Fruit fly (Drosophila melanogaster): ENCODE data around the gene CG7990.
A peak's percentile ranks its signal among the peaks of the same experiment; 100 is the strongest.

The CG7990 gene

dm6 chrX:19224580-19225303, 23.0 kb upstream of the CG7990 start (continued):
- TF ChIP-seq PHDP (tag; optimal IDR thresholded peaks at IDR 0.05), result peak; percentile 38
- peak; percentile 63 for TF ChIP-seq CoRest (tag; optimal IDR thresholded peaks at IDR 0.05)
- no peak for TF ChIP-seq CG6813 (GFP tag; optimal IDR thresholded peaks at IDR 0.05)
- TF ChIP-seq CG2116 (GFP tag; optimal IDR thresholded peaks at IDR 0.05), result peak; percentile 7
- TF ChIP-seq CG3407 (GFP tag; optimal IDR thresholded peaks at IDR 0.05), result no peak
- peak; percentile 5 for TF ChIP-seq Nf-YB (GFP tag; optimal IDR thresholded peaks at IDR 0.05)
- TF ChIP-seq Ets97D (GFP tag; optimal IDR thresholded peaks at IDR 0.05), result no peak
- TF ChIP-seq CG14710 (tag; optimal IDR thresholded peaks at IDR 0.05), result peak; percentile 43
- TF ChIP-seq CG7556 (GFP tag; optimal IDR thresholded peaks at IDR 0.05), result peak; percentile 76
- TF ChIP-seq org-1 (GFP tag; optimal IDR thresholded peaks at IDR 0.05), result no peak
- no peak for TF ChIP-seq Hr39 (optimal IDR thresholded peaks at IDR 0.05)
- TF ChIP-seq CG12391 (tag; optimal IDR thresholded peaks at IDR 0.05), result peak; percentile 53
- TF ChIP-seq D19B (GFP tag; optimal IDR thresholded peaks at IDR 0.05), result no peak
- TF ChIP-seq ewg (GFP tag; optimal IDR thresholded peaks at IDR 0.05), result peak; percentile 14
- TF ChIP-seq Hr51 (GFP tag; optimal IDR thresholded peaks at IDR 0.05), result peak in 1 of 2 experiments; percentile 65
- no peak for TF ChIP-seq CG9817 (tag; optimal IDR thresholded peaks at IDR 0.05)
- TF ChIP-seq Trl (optimal IDR thresholded peaks at IDR 0.05), result no peak
- TF ChIP-seq Trl (GFP tag; optimal IDR thresholded peaks at IDR 0.05), result no peak
- TF ChIP-seq amos (GFP tag; IDR thresholded peaks at IDR 0.05; ENCODE audit: partially characterized antibody), result no peak
- peak; percentile 64 for TF ChIP-seq CG2678 (tag; optimal IDR thresholded peaks at IDR 0.05)
- no peak for TF ChIP-seq klu (GFP tag; IDR thresholded peaks at IDR 0.05)
- no peak for TF ChIP-seq CG1603 (tag; optimal IDR thresholded peaks at IDR 0.05)
- TF ChIP-seq oc (tag; optimal IDR thresholded peaks at IDR 0.05), result peak; percentile 12
- TF ChIP-seq prd (optimal IDR thresholded peaks at IDR 0.05), result no peak
- no peak; the same call in 2 of the 3 replicates for TF ChIP-seq prd (GFP tag; IDR thresholded peaks at IDR 0.05)
- no peak for TF ChIP-seq B-H1 (GFP tag; IDR thresholded peaks at IDR 0.05)
- TF ChIP-seq croc (GFP tag; conservative IDR thresholded peaks at IDR 0.05), result no peak
- peak; percentile 64 for TF ChIP-seq Sox102F (GFP tag; optimal IDR thresholded peaks at IDR 0.05)
- TF ChIP-seq chn (GFP tag; optimal IDR thresholded peaks at IDR 0.05), result no peak
- TF ChIP-seq Gsc (GFP tag; IDR thresholded peaks at IDR 0.05), result no peak
- TF ChIP-seq CG12769 (tag; optimal IDR thresholded peaks at IDR 0.05), result no peak
- TF ChIP-seq CG11398 (GFP tag; optimal IDR thresholded peaks at IDR 0.05), result no peak
- TF ChIP-seq CG13775 (GFP tag; optimal IDR thresholded peaks at IDR 0.05), result peak; percentile 36
- no peak for TF ChIP-seq Nf-YC (tag; optimal IDR thresholded peaks at IDR 0.05)
- peak; percentile 73; the same call in 1 of the 2 replicates for TF ChIP-seq CG31441 (GFP tag; IDR thresholded peaks at IDR 0.05)
- TF ChIP-seq CG10979 (tag; optimal IDR thresholded peaks at IDR 0.05), result peak; percentile 58
- TF ChIP-seq CG15269 (tag; optimal IDR thresholded peaks at IDR 0.05), result peak; percentile 40
- peak; percentile 39 for TF ChIP-seq CG3281 (GFP tag; optimal IDR thresholded peaks at IDR 0.05)
- no peak for TF ChIP-seq CG12942 (GFP tag; optimal IDR thresholded peaks at IDR 0.05)
- TF ChIP-seq CG15011 (GFP tag; optimal IDR thresholded peaks at IDR 0.05), result no peak
- TF ChIP-seq pum (GFP tag; optimal IDR thresholded peaks at IDR 0.05), result no peak
- TF ChIP-seq Hr78 (GFP tag; optimal IDR thresholded peaks at IDR 0.05), result peak in 1 of 2 experiments; percentile 7
- TF ChIP-seq wdn (GFP tag; IDR thresholded peaks at IDR 0.05), result no peak
- no peak for TF ChIP-seq ara (GFP tag; IDR thresholded peaks at IDR 0.05)
- no peak for TF ChIP-seq nau (GFP tag; optimal IDR thresholded peaks at IDR 0.05)
- no peak for TF ChIP-seq CG15073 (GFP tag; optimal IDR thresholded peaks at IDR 0.05)
- TF ChIP-seq dmrt99B (tag; optimal IDR thresholded peaks at IDR 0.05), result peak; percentile 70
- no peak for TF ChIP-seq CG32772 (GFP tag; IDR thresholded peaks at IDR 0.05)

Data from whole organism, embryonic.